Worm (Caenorhabditis elegans) whole organism, late embryonic: ENCODE data around the gene odc-1.

Source experiments
- C38D4.7 ChIP-seq: fragments of 200-800 bp; sonication (Bioruptor generic); optimal IDR thresholded peaks from 2 replicates; lab custom pipeline; 2018; ENCODE audit warnings: mild to moderate bottlenecking, missing genetic modification characterization, moderate library complexity, missing compliant biosample characterization
- F13H6.1 ChIP-seq: sonication (generic microtip); optimal IDR thresholded peaks from 2 replicates; lab custom pipeline; 2016; ENCODE audit warnings: missing genetic modification characterization, missing compliant biosample characterization
- K02D7.2 ChIP-seq: sonication (generic microtip); optimal IDR thresholded peaks from 2 replicates; lab custom pipeline; 2017; ENCODE audit warnings: mild to moderate bottlenecking, missing genetic modification characterization, missing compliant biosample characterization
- K09A11.1 ChIP-seq: sonication (generic microtip); optimal IDR thresholded peaks from 2 replicates; lab custom pipeline; 2017; ENCODE audit warnings: antibody characterized with exemption, mild to moderate bottlenecking, missing genetic modification characterization, missing compliant biosample characterization; ENCODE audit not compliant: insufficient read depth
- T23F11.4 ChIP-seq: fragments of 200-800 bp; sonication (Bioruptor generic); optimal IDR thresholded peaks from 2 replicates; lab custom pipeline; 2018; ENCODE audit warnings: mild to moderate bottlenecking, missing genetic modification characterization, missing compliant biosample characterization
- Y22D7AL.16 ChIP-seq: sonication (generic microtip); optimal IDR thresholded peaks from 2 replicates; lab custom pipeline; 2016; ENCODE audit warnings: missing genetic modification characterization, missing compliant biosample characterization
- ama-1 ChIP-seq: fragments of 150-350 bp; optimal IDR thresholded peaks from 2 replicates; lab custom pipeline; 2014
- ceh-18 ChIP-seq: sonication (generic microtip); optimal IDR thresholded peaks from 2 replicates; lab custom pipeline; 2016; ENCODE audit warnings: missing genetic modification characterization, missing compliant biosample characterization
- ceh-19 ChIP-seq: fragments of 200-800 bp; sonication (Bioruptor generic); optimal IDR thresholded peaks from 2 replicates; lab custom pipeline; 2018; ENCODE audit warnings: mild to moderate bottlenecking, missing genetic modification characterization, missing compliant biosample characterization
- ceh-2 ChIP-seq: sonication (generic microtip); optimal IDR thresholded peaks from 2 replicates; lab custom pipeline; 2016; ENCODE audit warnings: missing genotype, missing genetic modification characterization, missing compliant biosample characterization
- ceh-22 ChIP-seq: sonication (generic microtip); optimal IDR thresholded peaks from 2 replicates; lab custom pipeline; 2017; ENCODE audit warnings: missing biosample characterization, missing genetic modification characterization
- ceh-31 ChIP-seq: sonication (generic microtip); optimal IDR thresholded peaks from 2 replicates; lab custom pipeline; 2016; ENCODE audit warnings: missing genetic modification characterization, missing compliant biosample characterization
- ceh-34 ChIP-seq: sonication (generic microtip); optimal IDR thresholded peaks from 2 replicates; lab custom pipeline; 2016; ENCODE audit warnings: mild to moderate bottlenecking, missing genetic modification characterization, missing compliant biosample characterization
- ceh-45 ChIP-seq: fragments of 200-800 bp; sonication (Bioruptor generic); IDR thresholded peaks from 2 replicates; pipeline ENCODE4 v1.3.6; 2022; ENCODE audit warnings: missing genetic modification reagents, missing genetic modification characterization, missing compliant biosample characterization
- ceh-48 ChIP-seq: sonication (generic microtip); optimal IDR thresholded peaks from 2 replicates; lab custom pipeline; 2016; ENCODE audit warnings: missing genetic modification characterization, inconsistent platforms, missing compliant biosample characterization
- ceh-6 ChIP-seq: fragments of 200-800 bp; sonication (Bioruptor generic); optimal IDR thresholded peaks from 2 replicates; lab custom pipeline; 2018; ENCODE audit warnings: mild to moderate bottlenecking, missing genetic modification characterization, missing compliant biosample characterization
- che-1 ChIP-seq: sonication (generic microtip); optimal IDR thresholded peaks from 2 replicates; lab custom pipeline; 2016; ENCODE audit warnings: mild to moderate bottlenecking, missing genetic modification characterization, missing compliant biosample characterization
- dmd-4 ChIP-seq: sonication (generic microtip); optimal IDR thresholded peaks from 2 replicates; lab custom pipeline; 2016; ENCODE audit warnings: borderline replicate concordance, missing genetic modification characterization, missing compliant biosample characterization
- elt-2 ChIP-seq: sonication (generic microtip); optimal IDR thresholded peaks from 2 replicates; lab custom pipeline; 2016; ENCODE audit warnings: missing genetic modification reagents, missing genetic modification characterization, missing compliant biosample characterization
- elt-4 ChIP-seq: sonication (generic microtip); optimal IDR thresholded peaks from 2 replicates; lab custom pipeline; 2016; ENCODE audit warnings: missing genetic modification characterization, missing compliant biosample characterization
- ets-4 ChIP-seq: sonication (generic microtip); optimal IDR thresholded peaks from 2 replicates; lab custom pipeline; 2016; ENCODE audit warnings: missing genetic modification characterization, missing compliant biosample characterization
- eyg-1 ChIP-seq: sonication (generic microtip); optimal IDR thresholded peaks from 2 replicates; lab custom pipeline; 2016; ENCODE audit warnings: missing genotype, missing genetic modification characterization, missing compliant biosample characterization
- fax-1 ChIP-seq: sonication (generic microtip); optimal IDR thresholded peaks from 2 replicates; lab custom pipeline; 2016; ENCODE audit warnings: missing genotype, missing genetic modification characterization, missing compliant biosample characterization
- fkh-10 ChIP-seq: fragments of 150-350 bp; optimal IDR thresholded peaks from 2 replicates; lab custom pipeline; 2014; ENCODE audit warnings: missing biosample characterization, missing genetic modification reagents, missing genetic modification characterization
- fkh-6 ChIP-seq: sonication (generic microtip); optimal IDR thresholded peaks from 2 replicates; lab custom pipeline; 2016; ENCODE audit warnings: missing genetic modification characterization, missing compliant biosample characterization
- hlh-13 ChIP-seq: fragments of 200-800 bp; sonication (Bioruptor generic); optimal IDR thresholded peaks from 2 replicates; lab custom pipeline; 2018; ENCODE audit warnings: mild to moderate bottlenecking, missing genetic modification characterization, missing compliant biosample characterization
- hlh-30 ChIP-seq: sonication (generic microtip); optimal IDR thresholded peaks from 2 replicates; lab custom pipeline; 2017; ENCODE audit warnings: antibody characterized with exemption, missing genetic modification characterization, missing compliant biosample characterization; ENCODE audit not compliant: insufficient read depth
- hlh-6 ChIP-seq: sonication (generic microtip); optimal IDR thresholded peaks from 2 replicates; lab custom pipeline; 2016; ENCODE audit warnings: missing genotype, missing genetic modification characterization, missing compliant biosample characterization
- lim-6 ChIP-seq: sonication (generic microtip); optimal IDR thresholded peaks from 2 replicates; lab custom pipeline; 2016; ENCODE audit warnings: missing genetic modification characterization, missing compliant biosample characterization
- madf-2 ChIP-seq: sonication (generic microtip); optimal IDR thresholded peaks from 2 replicates; lab custom pipeline; 2017; ENCODE audit warnings: missing genetic modification characterization, missing compliant biosample characterization
- mec-3 ChIP-seq: sonication (generic microtip); optimal IDR thresholded peaks from 2 replicates; lab custom pipeline; 2016; ENCODE audit warnings: borderline replicate concordance, missing genetic modification characterization, missing compliant biosample characterization
- nfya-1 ChIP-seq: sonication (generic microtip); optimal IDR thresholded peaks from 2 replicates; lab custom pipeline; 2017; ENCODE audit warnings: missing genetic modification characterization, mild to moderate bottlenecking, missing compliant biosample characterization, antibody characterized with exemption, moderate library complexity
- npax-4 ChIP-seq: sonication (generic microtip); optimal IDR thresholded peaks from 2 replicates; lab custom pipeline; 2016; ENCODE audit warnings: missing genetic modification characterization, missing compliant biosample characterization
- odd-2 ChIP-seq: sonication (generic microtip); optimal IDR thresholded peaks from 2 replicates; lab custom pipeline; 2017; ENCODE audit warnings: antibody characterized with exemption, mild to moderate bottlenecking, missing genetic modification characterization, missing compliant biosample characterization
- pag-3 ChIP-seq: sonication (generic microtip); optimal IDR thresholded peaks from 2 replicates; lab custom pipeline; 2016; ENCODE audit warnings: missing compliant biosample characterization, missing genetic modification characterization, borderline replicate concordance
- pat-9 ChIP-seq: fragments of 200-800 bp; sonication (Bioruptor generic); optimal IDR thresholded peaks from 2 replicates; lab custom pipeline; 2018; ENCODE audit warnings: mild to moderate bottlenecking, missing genetic modification characterization, moderate library complexity, missing compliant biosample characterization
- pha-2 ChIP-seq: sonication (generic microtip); optimal IDR thresholded peaks from 2 replicates; lab custom pipeline; 2017; ENCODE audit warnings: mild to moderate bottlenecking, missing genetic modification characterization, missing compliant biosample characterization
- pha-4 ChIP-seq: fragments of 150-350 bp; optimal IDR thresholded peaks from 2 replicates; lab custom pipeline; 2018; ENCODE audit warnings: missing biosample characterization, missing genetic modification reagents, missing genetic modification characterization
- pqm-1 ChIP-seq: sonication (generic microtip); optimal IDR thresholded peaks from 2 replicates; lab custom pipeline; 2016; ENCODE audit warnings: missing genetic modification characterization, missing compliant biosample characterization
- pros-1 ChIP-seq: fragments of 150-350 bp; optimal IDR thresholded peaks from 2 replicates; lab custom pipeline; 2014; ENCODE audit warnings: missing biosample characterization, missing genetic modification reagents, missing genetic modification characterization
- ref-2 ChIP-seq: sonication (generic microtip); optimal IDR thresholded peaks from 2 replicates; lab custom pipeline; 2016; ENCODE audit warnings: missing genetic modification characterization, missing compliant biosample characterization
- sdc-2 ChIP-seq: sonication (generic microtip); optimal IDR thresholded peaks from 2 replicates; lab custom pipeline; 2016; ENCODE audit warnings: missing genotype, missing genetic modification characterization, missing compliant biosample characterization
- sox-2 ChIP-seq: fragments of 200-800 bp; sonication (Bioruptor generic); IDR thresholded peaks from 2 replicates; pipeline ENCODE4 v1.3.6; 2022; ENCODE audit warnings: missing genetic modification reagents, missing genetic modification characterization, missing compliant biosample characterization
- sox-4 ChIP-seq: sonication (generic microtip); optimal IDR thresholded peaks from 2 replicates; lab custom pipeline; 2017; ENCODE audit warnings: mild to moderate bottlenecking, missing genetic modification characterization, inconsistent platforms, missing compliant biosample characterization
- syd-9 ChIP-seq: sonication (generic microtip); optimal IDR thresholded peaks from 2 replicates; lab custom pipeline; 2016; ENCODE audit warnings: mild to moderate bottlenecking, missing genetic modification characterization, moderate library complexity, missing compliant biosample characterization
- tbx-2 ChIP-seq: sonication (generic microtip); optimal IDR thresholded peaks from 2 replicates; lab custom pipeline; 2016; ENCODE audit warnings: missing genetic modification characterization, missing compliant biosample characterization
- ttx-3 ChIP-seq: sonication (generic microtip); optimal IDR thresholded peaks from 2 replicates; lab custom pipeline; 2016; ENCODE audit warnings: missing genetic modification reagents, missing genetic modification characterization, missing compliant biosample characterization
- unc-42 ChIP-seq: sonication (generic microtip); optimal IDR thresholded peaks from 2 replicates; lab custom pipeline; 2016; ENCODE audit warnings: missing genotype, missing genetic modification characterization, missing compliant biosample characterization
- unc-55 ChIP-seq: sonication (generic microtip); optimal IDR thresholded peaks from 2 replicates; lab custom pipeline; 2017; ENCODE audit warnings: missing biosample characterization, missing genetic modification reagents, missing genetic modification characterization
- ztf-16 ChIP-seq: sonication (generic microtip); optimal IDR thresholded peaks from 2 replicates; lab custom pipeline; 2017; ENCODE audit warnings: missing genetic modification characterization, missing compliant biosample characterization

The odc-1 gene

DNA sequence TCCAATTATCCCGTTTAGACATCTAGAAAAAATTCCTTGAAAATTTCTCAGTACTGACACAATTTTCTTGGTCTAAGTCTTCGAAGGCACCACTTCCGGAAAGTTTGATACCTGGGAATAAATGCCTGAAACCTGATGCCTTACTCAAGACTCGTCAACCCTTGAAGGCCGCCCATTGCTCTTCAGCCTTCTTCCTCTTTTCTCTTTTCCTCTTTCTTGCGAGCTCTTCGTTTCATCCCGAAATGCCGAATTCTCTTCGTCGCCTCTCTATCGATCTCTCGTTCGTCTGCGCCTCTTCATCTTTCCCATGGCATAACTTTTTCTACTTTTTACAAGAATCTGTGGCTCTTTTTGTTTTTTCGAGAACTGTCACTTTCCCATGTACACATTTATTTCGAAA lies 6.3 kb downstream of the odc-1 start (continued):
- TF ChIP-seq pha-4 (tag; lab: Kevin White, UChicago) (no peak), syd-9 (tag; lab: Kevin White, UChicago) (peak; percentile 25), nfya-1 (no peak), ztf-16 (tag; lab: Kevin White, UChicago) (no peak), F13H6.1 (tag; lab: Kevin White, UChicago) (no peak), hlh-6 (no peak), ceh-31 (peak; percentile 5), hlh-30 (tag; lab: Kevin White, UChicago) (no peak), sox-2 (GFP tag; lab: Robert Waterston, UW) (no peak), ceh-6 (GFP tag; lab: Kevin White, UChicago) (no peak)

DNA sequence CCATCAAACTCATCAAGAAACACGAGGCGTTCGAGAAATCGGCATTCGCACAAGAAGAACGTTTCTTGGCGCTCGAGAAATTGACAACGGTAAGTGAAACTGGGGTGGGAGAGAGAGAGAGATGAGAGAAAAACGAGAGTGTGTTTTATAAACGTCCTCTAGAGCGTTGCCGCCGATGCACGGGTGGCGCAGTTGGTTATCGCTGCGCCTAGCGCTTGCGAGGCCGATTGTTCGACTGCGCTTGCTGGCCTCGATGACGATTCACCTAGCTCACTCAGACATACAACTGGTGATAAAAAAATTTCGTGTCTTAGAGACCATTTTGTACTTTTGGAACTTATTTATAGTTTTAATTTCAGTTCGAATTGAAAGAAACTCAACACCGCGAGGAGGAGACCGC lies 11.2 kb downstream of the odc-1 start:
- TF ChIP-seq npax-4 (tag; lab: Kevin White, UChicago) (peak; percentile 69), nfya-1 (peak; percentile 49), fkh-6 (tag; lab: Kevin White, UChicago) (peak; percentile 82), K02D7.2 (tag; lab: Kevin White, UChicago) (peak; percentile 62), pha-4 (tag; lab: Kevin White, UChicago) (no peak), ceh-18 (tag; lab: Kevin White, UChicago) (peak; percentile 74), sdc-2 (peak; percentile 49), pat-9 (tag; lab: Kevin White, UChicago) (peak; percentile 70), unc-55 (GFP tag; lab: Kevin White, UChicago) (no peak), madf-2 (tag; lab: Kevin White, UChicago) (peak; percentile 75), eyg-1 (tag; lab: Kevin White, UChicago) (peak; percentile 56), ref-2 (tag; lab: Kevin White, UChicago) (peak; percentile 82), K09A11.1 (no peak), hlh-6 (peak; percentile 84), hlh-30 (tag; lab: Kevin White, UChicago) (no peak), ama-1 (no peak), pros-1 (tag; lab: Kevin White, UChicago) (no peak), unc-42 (tag; lab: Kevin White, UChicago) (peak; percentile 56), Y22D7AL.16 (tag; lab: Kevin White, UChicago) (peak; percentile 70), mec-3 (tag; lab: Kevin White, UChicago) (no peak), sox-4 (peak; percentile 82), elt-4 (tag; lab: Kevin White, UChicago) (no peak), fkh-10 (GFP tag; lab: Kevin White, UChicago) (no peak), fax-1 (tag; lab: Kevin White, UChicago) (peak; percentile 64), syd-9 (tag; lab: Kevin White, UChicago) (peak; percentile 77), pqm-1 (tag; lab: Kevin White, UChicago) (peak; percentile 90), odd-2 (tag; lab: Kevin White, UChicago) (peak; percentile 18), hlh-13 (GFP tag; lab: Kevin White, UChicago) (peak; percentile 70), ceh-45 (GFP tag; lab: Robert Waterston, UW) (peak; percentile 58; the same call in 1 of the 2 replicates), ceh-34 (tag; lab: Kevin White, UChicago) (peak; percentile 83), ceh-48 (tag; lab: Kevin White, UChicago) (peak; percentile 46), C38D4.7 (GFP tag; lab: Kevin White, UChicago) (peak; percentile 84), ttx-3 (peak; percentile 76), ceh-2 (tag; lab: Kevin White, UChicago) (peak; percentile 11), pha-2 (peak; percentile 70), T23F11.4 (GFP tag; lab: Kevin White, UChicago) (peak; percentile 62), ceh-22 (tag; lab: Kevin White, UChicago) (no peak), che-1 (tag; lab: Kevin White, UChicago) (peak; percentile 83), ets-4 (tag; lab: Kevin White, UChicago) (no peak), lim-6 (tag; lab: Kevin White, UChicago) (peak; percentile 19), ceh-6 (GFP tag; lab: Kevin White, UChicago) (peak; percentile 78), pag-3 (tag; lab: Kevin White, UChicago) (no peak), ceh-19 (peak; percentile 78), ztf-16 (tag; lab: Kevin White, UChicago) (peak; percentile 76), elt-2 (tag; lab: Kevin White, UChicago) (peak; percentile 82), tbx-2 (tag; lab: Kevin White, UChicago) (peak; percentile 52), dmd-4 (no peak), F13H6.1 (tag; lab: Kevin White, UChicago) (peak; percentile 71)
